Fruit fly (Drosophila melanogaster) whole organism, embryonic: ENCODE measurements around the gene Cog1.

Experiments used
- BtbVII ChIP-seq: fragments of 200-800 bp; sonication (Bioruptor generic); optimal IDR thresholded peaks from 3 replicates; lab custom pipeline; 2017; ENCODE audit warnings: missing biosample characterization, mild to moderate bottlenecking, missing genetic modification characterization
- CG10321 ChIP-seq: fragments of 200-800 bp; sonication (Bioruptor generic); IDR thresholded peaks from 2 replicates; pipeline ENCODE4 v1.3.6; 2022; ENCODE audit warnings: missing biosample characterization, missing genetic modification characterization
- CG10431 ChIP-seq: fragments of 200-800 bp; sonication (Bioruptor generic); optimal IDR thresholded peaks from 3 replicates; lab custom pipeline; 2018; ENCODE audit warnings: missing biosample characterization, mild to moderate bottlenecking, missing genetic modification characterization
- CG11695 ChIP-seq: fragments of 200-800 bp; sonication (Bioruptor generic); IDR thresholded peaks from 3 replicates; pipeline ENCODE4 v1.3.6; 2022; ENCODE audit warnings: missing biosample characterization, missing genetic modification characterization
- CG12155 ChIP-seq: fragments of 200-800 bp; sonication (Bioruptor generic); optimal IDR thresholded peaks from 3 replicates; lab custom pipeline; 2016; ENCODE audit warnings: missing biosample characterization, missing genetic modification characterization
- CG1603 ChIP-seq: fragments of 200-800 bp; sonication (Bioruptor generic); optimal IDR thresholded peaks from 2 replicates; lab custom pipeline; 2019; ENCODE audit warnings: missing biosample characterization, mild to moderate bottlenecking, missing genetic modification characterization, moderate library complexity
- CG2116 ChIP-seq: fragments of 200-800 bp; sonication (Bioruptor generic); optimal IDR thresholded peaks from 3 replicates; lab custom pipeline; 2018; ENCODE audit warnings: missing biosample characterization, mild to moderate bottlenecking, missing genetic modification characterization
- CG3065 ChIP-seq: fragments of 200-800 bp; sonication (Bioruptor generic); optimal IDR thresholded peaks from 2 replicates; lab custom pipeline; 2016; ENCODE audit warnings: missing biosample characterization, missing genetic modification characterization
- CG31365 ChIP-seq: fragments of 200-800 bp; sonication (Bioruptor generic); optimal IDR thresholded peaks from 2 replicates; lab custom pipeline; 2018; ENCODE audit warnings: missing biosample characterization, mild to moderate bottlenecking, missing genetic modification characterization
- CG34376 ChIP-seq: fragments of 200-800 bp; sonication (Bioruptor generic); optimal IDR thresholded peaks from 2 replicates; lab custom pipeline; 2018; ENCODE audit warnings: missing biosample characterization, mild to moderate bottlenecking, missing genetic modification characterization
- CG3847 ChIP-seq: fragments of 200-800 bp; sonication (Bioruptor generic); IDR thresholded peaks from 2 replicates; pipeline ENCODE4 v1.3.6; 2022; ENCODE audit warnings: missing biosample characterization, missing genetic modification characterization
- CG43689 ChIP-seq: fragments of 200-800 bp; sonication (Bioruptor generic); IDR thresholded peaks from 2 replicates; pipeline ENCODE4 v1.3.6; 2022; ENCODE audit warnings: missing biosample characterization, missing genetic modification characterization
- CG6683 ChIP-seq: fragments of 200-800 bp; sonication (Bioruptor generic); optimal IDR thresholded peaks from 2 replicates; lab custom pipeline; 2017; ENCODE audit warnings: missing biosample characterization, mild to moderate bottlenecking, missing genetic modification characterization, missing genetic modification reagents
- CG8478 ChIP-seq: fragments of >200 bp; optimal IDR thresholded peaks from 2 replicates; lab custom pipeline; 2018
- CG9727 ChIP-seq: fragments of 200-800 bp; sonication (Bioruptor generic); optimal IDR thresholded peaks from 3 replicates; lab custom pipeline; 2017; ENCODE audit warnings: missing biosample characterization, mild to moderate bottlenecking, missing genetic modification characterization
- CG9932 ChIP-seq: fragments of 200-800 bp; sonication (Bioruptor generic); IDR thresholded peaks from 2 replicates; pipeline ENCODE4 v1.3.6; 2022; ENCODE audit warnings: missing biosample characterization, missing genetic modification characterization
- CHES-1-like ChIP-seq: fragments of 200-800 bp; sonication (Bioruptor generic); optimal IDR thresholded peaks from 2 replicates; lab custom pipeline; 2016; ENCODE audit warnings: missing biosample characterization, missing genetic modification characterization
- Camta ChIP-seq: fragments of 200-800 bp; sonication (Bioruptor generic); optimal IDR thresholded peaks from 2 replicates; lab custom pipeline; 2016; ENCODE audit warnings: missing biosample characterization, missing genetic modification characterization
- Dref ChIP-seq: fragments of 200-800 bp; sonication (Bioruptor generic); IDR thresholded peaks from 2 replicates; pipeline ENCODE4 v1.3.6; 2022; ENCODE audit warnings: missing biosample characterization, missing genetic modification characterization
- Fer1 ChIP-seq: fragments of 200-800 bp; sonication (Bioruptor generic); optimal IDR thresholded peaks from 2 replicates; lab custom pipeline; 2017; ENCODE audit warnings: missing biosample characterization, mild to moderate bottlenecking, missing genetic modification characterization
- Gsc ChIP-seq: fragments of 200-800 bp; sonication (Bioruptor generic); IDR thresholded peaks from 2 replicates; pipeline ENCODE4 v1.3.6; 2022; ENCODE audit warnings: missing biosample characterization, missing genetic modification characterization
- HLH3B ChIP-seq: fragments of 200-800 bp; sonication (Bioruptor generic); IDR thresholded peaks from 2 replicates; pipeline ENCODE4 v1.3.6; 2022; ENCODE audit warnings: missing biosample characterization, missing genetic modification characterization
- Jarid2 ChIP-seq: fragments of 200-800 bp; sonication (Bioruptor generic); optimal IDR thresholded peaks from 3 replicates; lab custom pipeline; 2017; ENCODE audit warnings: mild to moderate bottlenecking, missing biosample characterization, missing genetic modification reagents, missing genetic modification characterization
- Lpt ChIP-seq: fragments of >200 bp; optimal IDR thresholded peaks from 2 replicates; lab custom pipeline; 2018; ENCODE audit warnings: missing biosample characterization, missing genetic modification characterization
- Med ChIP-seq: fragments of 200-800 bp; sonication (Bioruptor generic); peaks from one replicate; lab custom pipeline; 2016; ENCODE audit warnings: missing biosample characterization, missing genetic modification characterization, mild to moderate bottlenecking, inconsistent platforms, moderate library complexity
- Meics ChIP-seq: fragments of 200-800 bp; sonication (Bioruptor generic); optimal IDR thresholded peaks from 2 replicates; lab custom pipeline; 2017; ENCODE audit warnings: missing biosample characterization, mild to moderate bottlenecking, missing genetic modification characterization
- Mes4 ChIP-seq: fragments of 200-800 bp; sonication (Bioruptor generic); optimal IDR thresholded peaks from 2 replicates; lab custom pipeline; 2016; ENCODE audit warnings: missing biosample characterization, missing genetic modification characterization
- NC2β ChIP-seq: fragments of 200-800 bp; sonication (Bioruptor generic); optimal IDR thresholded peaks from 2 replicates; lab custom pipeline; 2016; ENCODE audit warnings: missing biosample characterization, missing genetic modification characterization
- NFAT ChIP-seq: fragments of 200-800 bp; sonication (Bioruptor generic); IDR thresholded peaks from 2 replicates; pipeline ENCODE4 v1.3.6; 2022; ENCODE audit warnings: missing biosample characterization, missing genetic modification characterization
- Nf-YB ChIP-seq: fragments of 200-800 bp; sonication (Bioruptor generic); optimal IDR thresholded peaks from 3 replicates; lab custom pipeline; 2019; ENCODE audit warnings: missing biosample characterization, mild to moderate bottlenecking, missing genetic modification characterization, moderate library complexity
- Pdp1 ChIP-seq, 2 experiments: fragments of 200-800 bp; sonication (Bioruptor generic); optimal IDR thresholded peaks; 3 replicates each; lab custom pipeline; 2016; ENCODE audit warnings: missing biosample characterization in 2 of 2, missing genetic modification characterization in 2 of 2, mild to moderate bottlenecking in 1 of 2, moderate library complexity in 1 of 2
- Ravus ChIP-seq: fragments of 200-800 bp; sonication (Bioruptor generic); IDR thresholded peaks from 2 replicates; pipeline ENCODE4 v1.3.6; 2022; ENCODE audit warnings: missing biosample characterization, missing genetic modification characterization
- Six4 ChIP-seq: fragments of 200-800 bp; sonication (Bioruptor generic); optimal IDR thresholded peaks from 2 replicates; lab custom pipeline; 2016; ENCODE audit warnings: missing biosample characterization, missing genetic modification characterization
- amos ChIP-seq: fragments of 200-800 bp; sonication (Bioruptor generic); IDR thresholded peaks from 2 replicates; pipeline ENCODE4 v1.3.6; 2022; ENCODE audit warnings: missing biosample characterization, missing genetic modification characterization; ENCODE audit not compliant: partially characterized antibody
- az2 ChIP-seq: fragments of 200-800 bp; sonication (Bioruptor generic); optimal IDR thresholded peaks from 3 replicates; lab custom pipeline; 2016; ENCODE audit warnings: missing biosample characterization, missing genetic modification characterization
- bbx ChIP-seq: fragments of 200-800 bp; sonication (Bioruptor generic); IDR thresholded peaks from 2 replicates; pipeline ENCODE4 v1.3.6; 2022; ENCODE audit warnings: missing biosample characterization, missing genetic modification characterization; ENCODE audit not compliant: partially characterized antibody
- caup ChIP-seq: fragments of 200-800 bp; sonication (Bioruptor generic); optimal IDR thresholded peaks from 3 replicates; lab custom pipeline; 2017; ENCODE audit warnings: missing biosample characterization, mild to moderate bottlenecking, missing genetic modification characterization, moderate library complexity; ENCODE audit not compliant: severe bottlenecking
- dimm ChIP-seq: fragments of 200-800 bp; sonication (Bioruptor generic); IDR thresholded peaks from 2 replicates; pipeline ENCODE4 v1.3.6; 2022; ENCODE audit warnings: missing biosample characterization, missing genetic modification characterization
- dm ChIP-seq: fragments of 200-800 bp; sonication (Bioruptor generic); optimal IDR thresholded peaks from 3 replicates; lab custom pipeline; 2016; ENCODE audit warnings: missing biosample characterization, missing genetic modification characterization
- esg ChIP-seq: fragments of 200-800 bp; sonication (Bioruptor generic); conservative IDR thresholded peaks from 2 replicates; pipeline ENCODE4 v1.3.6; 2022; ENCODE audit warnings: missing biosample characterization, missing genetic modification characterization
- exex ChIP-seq: fragments of 200-800 bp; sonication (Bioruptor generic); optimal IDR thresholded peaks from 4 replicates; lab custom pipeline; 2018; ENCODE audit warnings: missing biosample characterization, mild to moderate bottlenecking, missing genetic modification characterization, moderate library complexity
- fd102C ChIP-seq: fragments of 200-800 bp; sonication (Bioruptor generic); optimal IDR thresholded peaks from 2 replicates; lab custom pipeline; 2018; ENCODE audit warnings: missing biosample characterization, mild to moderate bottlenecking, missing genetic modification characterization, moderate library complexity
- gcm2 ChIP-seq: fragments of 200-800 bp; sonication (Bioruptor generic); optimal IDR thresholded peaks from 2 replicates; lab custom pipeline; 2016; ENCODE audit warnings: missing biosample characterization, missing genetic modification characterization
- gsb-n ChIP-seq: fragments of 200-800 bp; sonication (Bioruptor generic); optimal IDR thresholded peaks from 3 replicates; lab custom pipeline; 2018; ENCODE audit warnings: missing biosample characterization, mild to moderate bottlenecking, missing genetic modification characterization
- hth ChIP-seq: fragments of >200 bp; optimal IDR thresholded peaks from 2 replicates; lab custom pipeline; 2017; ENCODE audit warnings: inconsistent platforms
- knrl ChIP-seq: fragments of 200-800 bp; sonication (Bioruptor generic); IDR thresholded peaks from 3 replicates; pipeline ENCODE4 v1.3.6; 2022; ENCODE audit warnings: missing biosample characterization, missing genetic modification characterization; ENCODE audit not compliant: partially characterized antibody
- luna ChIP-seq: fragments of 200-800 bp; sonication (Bioruptor generic); optimal IDR thresholded peaks from 2 replicates; lab custom pipeline; 2016; ENCODE audit warnings: missing biosample characterization, missing genetic modification characterization
- oc ChIP-seq: fragments of 200-800 bp; sonication (Bioruptor generic); optimal IDR thresholded peaks from 2 replicates; lab custom pipeline; 2018; ENCODE audit warnings: missing biosample characterization, mild to moderate bottlenecking, missing genetic modification characterization, moderate library complexity
- schlank ChIP-seq: fragments of 200-800 bp; sonication (Bioruptor generic); optimal IDR thresholded peaks from 2 replicates; lab custom pipeline; 2018; ENCODE audit warnings: missing biosample characterization, mild to moderate bottlenecking, missing genetic modification characterization
- sens-2 ChIP-seq: fragments of 200-800 bp; sonication (Bioruptor generic); IDR thresholded peaks from 2 replicates; pipeline ENCODE4 v1.3.6; 2022; ENCODE audit warnings: missing biosample characterization, missing genetic modification characterization
- tx ChIP-seq: fragments of 200-800 bp; sonication (Bioruptor generic); optimal IDR thresholded peaks from 2 replicates; lab custom pipeline; 2016; ENCODE audit warnings: missing biosample characterization, missing genetic modification characterization
- z ChIP-seq: fragments of 200-800 bp; sonication (Bioruptor generic); IDR thresholded peaks from 3 replicates; pipeline ENCODE4 v1.3.6; 2022; ENCODE audit warnings: missing biosample characterization, missing genetic modification characterization

Cog1 gene

dm6 chr3R:12244468-12245060 is 25.1 kb upstream of the Cog1 start (continued):
- TF ChIP-seq CG2116 (GFP tag; lab: Kevin White, UChicago) (no peak), Lpt (GFP tag; lab: Kevin White, UChicago) (no peak), CG43689 (GFP tag; lab: Robert Waterston, UW) (no peak), tx (no peak), CG34376 (peak; percentile 76), gcm2 (GFP tag; lab: Kevin White, UChicago) (no peak), Nf-YB (GFP tag; lab: Kevin White, UChicago) (peak; percentile 98), CG10321 (GFP tag; lab: Robert Waterston, UW) (peak; percentile 81), Pdp1 (GFP tag; optimal IDR thresholded peaks at IDR 0.05; lab: Kevin White, UChicago) (no peak), CG3847 (GFP tag; lab: Robert Waterston, UW) (no peak), amos (GFP tag; lab: Robert Waterston, UW) (peak; percentile 52; the same call in 1 of the 2 replicates), hth (no peak), exex (no peak), Camta (GFP tag; lab: Kevin White, UChicago) (no peak), oc (no peak), Med (GFP tag; lab: Kevin White, UChicago) (no peak), CG31365 (no peak), CG12155 (GFP tag; lab: Kevin White, UChicago) (no peak), Mes4 (GFP tag; lab: Kevin White, UChicago) (no peak), BtbVII (GFP tag; lab: Kevin White, UChicago) (no peak), CG1603 (peak; percentile 10), CG10431 (GFP tag; lab: Kevin White, UChicago) (no peak), HLH3B (GFP tag; lab: Robert Waterston, UW) (no peak), Six4 (no peak), schlank (tag; lab: Kevin White, UChicago) (no peak), Ravus (no peak), NFAT (GFP tag; lab: Robert Waterston, UW) (no peak), az2 (no peak), CG6683 (GFP tag; lab: Kevin White, UChicago) (no peak), dimm (GFP tag; lab: Robert Waterston, UW) (no peak), NC2β (GFP tag; lab: Kevin White, UChicago) (no peak), luna (no peak), bbx (GFP tag; lab: Robert Waterston, UW) (peak; percentile 57; the same call in 1 of the 2 replicates), CG3065 (GFP tag; lab: Kevin White, UChicago) (no peak), Meics (GFP tag; lab: Kevin White, UChicago) (no peak), Dref (GFP tag; lab: Robert Waterston, UW) (no peak), CHES-1-like (GFP tag; lab: Kevin White, UChicago) (no peak), knrl (no peak), Gsc (no peak), Jarid2 (peak; percentile 84), esg (GFP tag; lab: Robert Waterston, UW) (no peak), Fer1 (GFP tag; lab: Kevin White, UChicago) (no peak), caup (GFP tag; lab: Kevin White, UChicago) (no peak), gsb-n (tag; lab: Kevin White, UChicago) (peak; percentile 13), CG8478 (no peak), CG9727 (GFP tag; lab: Kevin White, UChicago) (no peak), dm (GFP tag; lab: Kevin White, UChicago) (no peak), sens-2 (GFP tag; lab: Robert Waterston, UW) (no peak), fd102C (GFP tag; lab: Kevin White, UChicago) (no peak), CG11695 (GFP tag; lab: Robert Waterston, UW) (no peak), z (GFP tag; lab: Robert Waterston, UW) (peak; percentile 99), CG9932 (GFP tag; lab: Robert Waterston, UW) (no peak)
